Fruit fly (Drosophila melanogaster): ENCODE data around the gene CG33128.

- TF ChIP-seq CTCF (optimal IDR thresholded peaks at IDR 0.05) (no peak), CG8478 (optimal IDR thresholded peaks at IDR 0.05) (no peak)
These were observed 44.3 kb downstream of the CG33128 start for dm6 chr2L:1538132-1538531.

Data from S2 (cell line).